Worm (Caenorhabditis elegans): ENCODE results near the gene R09F10.5.

DNA sequence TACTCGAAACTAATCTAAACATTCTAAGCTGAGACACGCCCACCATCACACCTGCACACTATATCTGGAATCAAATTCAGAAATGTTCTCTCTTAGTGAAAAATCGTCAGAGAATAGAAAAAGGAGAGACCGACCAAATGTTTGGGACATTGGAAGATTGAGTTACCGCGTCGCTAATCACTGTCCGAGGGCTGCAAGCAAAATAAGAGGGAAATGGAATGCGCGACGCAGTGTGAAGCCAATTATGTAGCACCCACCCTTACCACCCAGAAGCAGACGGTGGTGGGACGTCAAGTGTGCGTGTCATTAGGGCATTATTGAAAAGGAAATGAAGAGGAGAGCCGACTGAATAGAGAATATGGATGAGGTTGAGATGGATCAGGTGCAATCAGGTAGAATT, 4.1 kb upstream of the R09F10.5 start:
- TF ChIP-seq pes-1 (GFP tag; IDR thresholded peaks at IDR 0.05), result no peak
- TF ChIP-seq ceh-13 (GFP tag; optimal IDR thresholded peaks at IDR 0.05), result no peak
- no peak for TF ChIP-seq B0310.2 (tag; optimal IDR thresholded peaks at IDR 0.05)

Measured in whole organism, early embryonic.